Worm (Caenorhabditis elegans): Measurements from ENCODE around the gene T21C12.8.
A peak's percentile ranks its signal among the peaks of the same experiment; 100 is the strongest.

T21C12.8 gene

ce11 chrIII:10506699-10507248 is 46.1 kb downstream of the T21C12.8 start, which contains the start of the genes sip-1 and sly-1 (continued):
- TF ChIP-seq lin-54 (GFP tag; optimal IDR thresholded peaks at IDR 0.05) (peak; percentile 72), nfya-1 (tag; optimal IDR thresholded peaks at IDR 0.05; ENCODE audit: borderline replicate concordance, insufficient read depth) (no peak), B0019.2 (GFP tag; conservative IDR thresholded peaks at IDR 0.05) (peak; percentile 80; the same call in 1 of the 2 replicates), ztf-26 (tag; optimal IDR thresholded peaks at IDR 0.05) (no peak), cebp-1 (GFP tag; IDR thresholded peaks at IDR 0.05) (no peak), cebp-1 (tag; optimal IDR thresholded peaks at IDR 0.05) (peak; percentile 25), Y67H2A.10 (GFP tag; conservative IDR thresholded peaks at IDR 0.05) (no peak), rcor-1 (GFP tag; IDR thresholded peaks at IDR 0.05) (0 out of 2 replicates have a peak, but pooled peaks have one; percentile 23), lin-35 (GFP tag; optimal IDR thresholded peaks at IDR 0.05) (peak in 1 of 3 experiments; percentile 84), ZK185.1 (tag; optimal IDR thresholded peaks at IDR 0.05; ENCODE audit: poor library complexity, severe bottlenecking) (no peak)

DNA sequence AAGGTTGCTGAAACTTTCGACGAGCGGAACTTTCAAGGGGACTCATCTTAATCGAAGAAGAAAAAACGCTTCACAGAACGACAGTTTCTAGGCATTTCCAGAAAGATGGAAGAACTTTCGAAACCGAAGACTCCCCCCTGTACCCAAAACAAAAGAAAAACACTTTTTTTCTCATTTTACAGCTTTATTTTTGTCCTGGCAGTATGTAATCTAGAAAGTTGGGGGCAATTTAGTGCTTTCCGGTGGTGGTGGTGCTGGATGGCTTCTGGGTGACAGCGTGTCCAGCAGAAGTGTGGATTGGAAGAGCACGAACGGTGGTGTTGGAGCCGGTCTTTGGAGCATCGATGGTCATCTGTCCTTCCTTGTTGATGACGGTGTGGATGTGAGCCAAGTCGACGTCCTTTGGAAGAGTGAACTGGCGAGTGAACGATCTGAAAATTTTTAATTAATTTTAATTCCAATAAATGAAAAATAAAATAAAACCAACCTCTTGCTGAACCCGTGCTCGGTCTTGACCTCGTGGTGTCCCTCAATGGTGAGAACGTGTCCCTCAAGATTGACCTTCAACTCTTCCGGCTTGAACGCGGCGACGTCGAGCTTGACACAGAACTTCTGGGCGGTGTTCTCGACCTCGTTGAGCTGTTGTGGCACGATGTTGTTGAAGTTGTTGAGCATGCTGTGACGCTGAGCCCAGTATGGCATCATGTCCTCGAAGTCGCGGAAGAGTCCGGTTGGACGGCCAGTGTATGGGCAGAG is 46.7 kb downstream of the T21C12.8 start:
- peak; percentile 60 for TF ChIP-seq repo-1 (tag; optimal IDR thresholded peaks at IDR 0.05)
- peak; percentile 48; the same call in 1 of the 2 replicates for TF ChIP-seq Y67H2A.10 (GFP tag; conservative IDR thresholded peaks at IDR 0.05)
- TF ChIP-seq madf-8 (GFP tag; conservative IDR thresholded peaks at IDR 0.05) = peak; percentile 70
- peak; percentile 96 for TF ChIP-seq lin-26 (GFP tag; IDR thresholded peaks at IDR 0.05)
- TF ChIP-seq ztf-18 (tag; optimal IDR thresholded peaks at IDR 0.05) = no peak
- peak; percentile 80 for TF ChIP-seq zfh-2 (GFP tag; conservative IDR thresholded peaks at IDR 0.05)
- TF ChIP-seq him-1 (tag; optimal IDR thresholded peaks at IDR 0.05) = no peak
- TF ChIP-seq ama-1 (optimal IDR thresholded peaks at IDR 0.05) = peak; percentile 55
- peak in 1 of 2 experiments; percentile 91 for TF ChIP-seq ama-1 (GFP tag; optimal IDR thresholded peaks at IDR 0.05)
- peak; percentile 47; the same call in 1 of the 2 replicates for TF ChIP-seq ceh-40 (GFP tag; IDR thresholded peaks at IDR 0.05)
- TF ChIP-seq nhr-27 (tag; optimal IDR thresholded peaks at IDR 0.05) = peak; percentile 21
- TF ChIP-seq atf-7 (tag; optimal IDR thresholded peaks at IDR 0.05) = peak; percentile 17
- TF ChIP-seq F39B2.1 (GFP tag; IDR thresholded peaks at IDR 0.05) = peak; percentile 5
- peak; percentile 64 for TF ChIP-seq dpff-1 (tag; optimal IDR thresholded peaks at IDR 0.05)
- peak; percentile 55; the same call in 1 of the 2 replicates for TF ChIP-seq ztf-25 (GFP tag; IDR thresholded peaks at IDR 0.05)
- no peak for TF ChIP-seq gei-17 (GFP tag; optimal IDR thresholded peaks at IDR 0.05)
- no peak for TF ChIP-seq ccch-3 (GFP tag; optimal IDR thresholded peaks at IDR 0.05)
- TF ChIP-seq Y79H2A.3 (GFP tag; conservative IDR thresholded peaks at IDR 0.05) = peak; percentile 90
- peak; percentile 79 for TF ChIP-seq dox-1 (GFP tag; IDR thresholded peaks at IDR 0.05)
- peak; percentile 12 for TF ChIP-seq rpc-1 (optimal IDR thresholded peaks at IDR 0.05)
- no peak for TF ChIP-seq rpc-1 (tag; optimal IDR thresholded peaks at IDR 0.05)
- no peak for TF ChIP-seq cebp-1 (GFP tag; IDR thresholded peaks at IDR 0.05)
- TF ChIP-seq cebp-1 (tag; optimal IDR thresholded peaks at IDR 0.05) = peak; percentile 76
- peak; percentile 51 for TF ChIP-seq unc-130 (GFP tag; optimal IDR thresholded peaks at IDR 0.05)
- TF ChIP-seq aptf-3 (GFP tag; IDR thresholded peaks at IDR 0.05) = peak; percentile 10; the same call in 1 of the 2 replicates
- peak; percentile 55 for TF ChIP-seq mcd-1 (GFP tag; IDR thresholded peaks at IDR 0.05)
- peak; percentile 62 for TF ChIP-seq tbp1 (GFP tag; optimal IDR thresholded peaks at IDR 0.05)
- peak; percentile 58 for TF ChIP-seq athp-1 (tag; optimal IDR thresholded peaks at IDR 0.05)
- peak; percentile 88 for TF ChIP-seq snpc-3.4 (tag; optimal IDR thresholded peaks at IDR 0.05)
- no peak for TF ChIP-seq T26A5.8 (tag; optimal IDR thresholded peaks at IDR 0.05)
- peak; percentile 51 for TF ChIP-seq snpc-4 (GFP tag; optimal IDR thresholded peaks at IDR 0.05)
- peak in 3 of 4 experiments; percentile 9 to 78 (median 29) for TF ChIP-seq snpc-4 (tag; optimal IDR thresholded peaks at IDR 0.05)
- TF ChIP-seq chd-7 (tag; optimal IDR thresholded peaks at IDR 0.05) = no peak
- TF ChIP-seq attf-3 (GFP tag; conservative IDR thresholded peaks at IDR 0.05) = no peak
- TF ChIP-seq tlf-1 (GFP tag; optimal IDR thresholded peaks at IDR 0.05) = peak; percentile 87
- peak; percentile 49 for TF ChIP-seq ztf-28 (GFP tag; IDR thresholded peaks at IDR 0.05)
- peak; percentile 50; the same call in 1 of the 2 replicates for TF ChIP-seq ceh-91 (GFP tag; IDR thresholded peaks at IDR 0.05)
- TF ChIP-seq madf-6 (GFP tag; IDR thresholded peaks at IDR 0.05) = peak; percentile 83

Measured in whole organism, young adult.